Worm (Caenorhabditis elegans): Measurements from ENCODE around the gene C06H5.8.

ce11 chrV:17896736-17897353 lies 22.0 kb upstream of the C06H5.8 start, which contains the start of gene fbxa-156:
- TF ChIP-seq cog-1 (tag; optimal IDR thresholded peaks at IDR 0.05), result no peak
- TF ChIP-seq flt-1 (GFP tag; IDR thresholded peaks at IDR 0.05), result no peak
- TF ChIP-seq ztf-29 (GFP tag; IDR thresholded peaks at IDR 0.05), result no peak

All from whole organism, midembryonic.